Worm (Caenorhabditis elegans) whole organism, late embryonic: ENCODE measurements around the gene bud-13.

Source experiments
- C08G9.2 ChIP-seq: sonication (generic microtip); optimal IDR thresholded peaks from 2 replicates; lab custom pipeline; 2016; ENCODE audit warnings: mild to moderate bottlenecking, missing genetic modification characterization, moderate library complexity, missing compliant biosample characterization
- C38D4.7 ChIP-seq: fragments of 200-800 bp; sonication (Bioruptor generic); optimal IDR thresholded peaks from 2 replicates; lab custom pipeline; 2018; ENCODE audit warnings: mild to moderate bottlenecking, missing genetic modification characterization, moderate library complexity, missing compliant biosample characterization
- F13H6.1 ChIP-seq: sonication (generic microtip); optimal IDR thresholded peaks from 2 replicates; lab custom pipeline; 2016; ENCODE audit warnings: missing genetic modification characterization, missing compliant biosample characterization
- K02D7.2 ChIP-seq: sonication (generic microtip); optimal IDR thresholded peaks from 2 replicates; lab custom pipeline; 2017; ENCODE audit warnings: mild to moderate bottlenecking, missing genetic modification characterization, missing compliant biosample characterization
- K09A11.1 ChIP-seq: sonication (generic microtip); optimal IDR thresholded peaks from 2 replicates; lab custom pipeline; 2017; ENCODE audit warnings: antibody characterized with exemption, mild to moderate bottlenecking, missing genetic modification characterization, missing compliant biosample characterization; ENCODE audit not compliant: insufficient read depth
- T23F11.4 ChIP-seq: fragments of 200-800 bp; sonication (Bioruptor generic); optimal IDR thresholded peaks from 2 replicates; lab custom pipeline; 2018; ENCODE audit warnings: mild to moderate bottlenecking, missing genetic modification characterization, missing compliant biosample characterization
- ahr-1 ChIP-seq: sonication (generic microtip); optimal IDR thresholded peaks from 2 replicates; lab custom pipeline; 2016; ENCODE audit warnings: missing genetic modification characterization, missing compliant biosample characterization
- ama-1 ChIP-seq: fragments of 150-350 bp; optimal IDR thresholded peaks from 2 replicates; lab custom pipeline; 2014
- ceh-18 ChIP-seq: sonication (generic microtip); optimal IDR thresholded peaks from 2 replicates; lab custom pipeline; 2016; ENCODE audit warnings: missing genetic modification characterization, missing compliant biosample characterization
- ceh-22 ChIP-seq: sonication (generic microtip); optimal IDR thresholded peaks from 2 replicates; lab custom pipeline; 2017; ENCODE audit warnings: missing biosample characterization, missing genetic modification characterization
- ceh-30 ChIP-seq: fragments of 150-350 bp; optimal IDR thresholded peaks from 2 replicates; lab custom pipeline; 2014; ENCODE audit warnings: missing biosample characterization, missing genetic modification characterization
- ceh-31 ChIP-seq: sonication (generic microtip); optimal IDR thresholded peaks from 2 replicates; lab custom pipeline; 2016; ENCODE audit warnings: missing genetic modification characterization, missing compliant biosample characterization
- ceh-34 ChIP-seq: sonication (generic microtip); optimal IDR thresholded peaks from 2 replicates; lab custom pipeline; 2016; ENCODE audit warnings: mild to moderate bottlenecking, missing genetic modification characterization, missing compliant biosample characterization
- ceh-45 ChIP-seq: fragments of 200-800 bp; sonication (Bioruptor generic); IDR thresholded peaks from 2 replicates; pipeline ENCODE4 v1.3.6; 2022; ENCODE audit warnings: missing genetic modification reagents, missing genetic modification characterization, missing compliant biosample characterization
- ceh-6 ChIP-seq: fragments of 200-800 bp; sonication (Bioruptor generic); optimal IDR thresholded peaks from 2 replicates; lab custom pipeline; 2018; ENCODE audit warnings: mild to moderate bottlenecking, missing genetic modification characterization, missing compliant biosample characterization
- che-1 ChIP-seq: sonication (generic microtip); optimal IDR thresholded peaks from 2 replicates; lab custom pipeline; 2016; ENCODE audit warnings: mild to moderate bottlenecking, missing genetic modification characterization, missing compliant biosample characterization
- dmd-4 ChIP-seq: sonication (generic microtip); optimal IDR thresholded peaks from 2 replicates; lab custom pipeline; 2016; ENCODE audit warnings: borderline replicate concordance, missing genetic modification characterization, missing compliant biosample characterization
- dve-1 ChIP-seq: sonication (generic microtip); optimal IDR thresholded peaks from 2 replicates; lab custom pipeline; 2017; ENCODE audit warnings: antibody characterized with exemption, mild to moderate bottlenecking, missing genetic modification characterization, missing compliant biosample characterization
- elt-2 ChIP-seq: sonication (generic microtip); optimal IDR thresholded peaks from 2 replicates; lab custom pipeline; 2016; ENCODE audit warnings: missing genetic modification reagents, missing genetic modification characterization, missing compliant biosample characterization
- elt-4 ChIP-seq: sonication (generic microtip); optimal IDR thresholded peaks from 2 replicates; lab custom pipeline; 2016; ENCODE audit warnings: missing genetic modification characterization, missing compliant biosample characterization
- ets-4 ChIP-seq: sonication (generic microtip); optimal IDR thresholded peaks from 2 replicates; lab custom pipeline; 2016; ENCODE audit warnings: missing genetic modification characterization, missing compliant biosample characterization
- eyg-1 ChIP-seq: sonication (generic microtip); optimal IDR thresholded peaks from 2 replicates; lab custom pipeline; 2016; ENCODE audit warnings: missing genotype, missing genetic modification characterization, missing compliant biosample characterization
- fax-1 ChIP-seq: sonication (generic microtip); optimal IDR thresholded peaks from 2 replicates; lab custom pipeline; 2016; ENCODE audit warnings: missing genotype, missing genetic modification characterization, missing compliant biosample characterization
- fkh-10 ChIP-seq: fragments of 150-350 bp; optimal IDR thresholded peaks from 2 replicates; lab custom pipeline; 2014; ENCODE audit warnings: missing biosample characterization, missing genetic modification reagents, missing genetic modification characterization
- gmeb-2 ChIP-seq: sonication (generic microtip); optimal IDR thresholded peaks from 2 replicates; lab custom pipeline; 2016; ENCODE audit warnings: missing genetic modification characterization, inconsistent platforms, missing compliant biosample characterization
- hlh-15 ChIP-seq: sonication (generic microtip); optimal IDR thresholded peaks from 2 replicates; lab custom pipeline; 2016; ENCODE audit warnings: missing genetic modification characterization, missing compliant biosample characterization
- hlh-30 ChIP-seq: sonication (generic microtip); optimal IDR thresholded peaks from 2 replicates; lab custom pipeline; 2017; ENCODE audit warnings: antibody characterized with exemption, missing genetic modification characterization, missing compliant biosample characterization; ENCODE audit not compliant: insufficient read depth
- lin-11 ChIP-seq: fragments of 200-800 bp; sonication (Bioruptor generic); optimal IDR thresholded peaks from 2 replicates; lab custom pipeline; 2018; ENCODE audit warnings: mild to moderate bottlenecking, missing genetic modification characterization, missing compliant biosample characterization
- madf-2 ChIP-seq: sonication (generic microtip); optimal IDR thresholded peaks from 2 replicates; lab custom pipeline; 2017; ENCODE audit warnings: missing genetic modification characterization, missing compliant biosample characterization
- mec-3 ChIP-seq: sonication (generic microtip); optimal IDR thresholded peaks from 2 replicates; lab custom pipeline; 2016; ENCODE audit warnings: borderline replicate concordance, missing genetic modification characterization, missing compliant biosample characterization
- nhr-232 ChIP-seq: sonication (generic microtip); optimal IDR thresholded peaks from 2 replicates; lab custom pipeline; 2016; ENCODE audit warnings: missing genetic modification characterization, missing compliant biosample characterization
- odd-2 ChIP-seq: sonication (generic microtip); optimal IDR thresholded peaks from 2 replicates; lab custom pipeline; 2017; ENCODE audit warnings: antibody characterized with exemption, mild to moderate bottlenecking, missing genetic modification characterization, missing compliant biosample characterization
- pat-9 ChIP-seq: fragments of 200-800 bp; sonication (Bioruptor generic); optimal IDR thresholded peaks from 2 replicates; lab custom pipeline; 2018; ENCODE audit warnings: mild to moderate bottlenecking, missing genetic modification characterization, moderate library complexity, missing compliant biosample characterization
- pha-2 ChIP-seq: sonication (generic microtip); optimal IDR thresholded peaks from 2 replicates; lab custom pipeline; 2017; ENCODE audit warnings: mild to moderate bottlenecking, missing genetic modification characterization, missing compliant biosample characterization
- pha-4 ChIP-seq: fragments of 150-350 bp; optimal IDR thresholded peaks from 2 replicates; lab custom pipeline; 2018; ENCODE audit warnings: missing biosample characterization, missing genetic modification reagents, missing genetic modification characterization
- pros-1 ChIP-seq: fragments of 150-350 bp; optimal IDR thresholded peaks from 2 replicates; lab custom pipeline; 2014; ENCODE audit warnings: missing biosample characterization, missing genetic modification reagents, missing genetic modification characterization
- ref-2 ChIP-seq: sonication (generic microtip); optimal IDR thresholded peaks from 2 replicates; lab custom pipeline; 2016; ENCODE audit warnings: missing genetic modification characterization, missing compliant biosample characterization
- rnt-1 ChIP-seq: sonication (generic microtip); optimal IDR thresholded peaks from 2 replicates; lab custom pipeline; 2016; ENCODE audit warnings: missing genetic modification characterization, missing compliant biosample characterization
- ttx-3 ChIP-seq: sonication (generic microtip); optimal IDR thresholded peaks from 2 replicates; lab custom pipeline; 2016; ENCODE audit warnings: missing genetic modification reagents, missing genetic modification characterization, missing compliant biosample characterization
- unc-3 ChIP-seq, 2 experiments: fragments of 200-800 bp in 1 of 2; sonication (Bioruptor generic) in 1 of 2; sonication (generic microtip) in 1 of 2; conservative IDR thresholded peaks in 1 of 2; optimal IDR thresholded peaks in 1 of 2; 2 replicates each; pipeline versions ENCODE4 v1.3.6 to Lab custom; 2016 to 2022; ENCODE audit warnings: missing compliant biosample characterization in 2 of 2, missing genetic modification characterization in 2 of 2, missing genetic modification reagents in 1 of 2
- unc-42 ChIP-seq: sonication (generic microtip); optimal IDR thresholded peaks from 2 replicates; lab custom pipeline; 2016; ENCODE audit warnings: missing genotype, missing genetic modification characterization, missing compliant biosample characterization
- zip-5 ChIP-seq: sonication (generic microtip); optimal IDR thresholded peaks from 2 replicates; lab custom pipeline; 2016; ENCODE audit warnings: missing genetic modification characterization, missing compliant biosample characterization
- ztf-16 ChIP-seq: sonication (generic microtip); optimal IDR thresholded peaks from 2 replicates; lab custom pipeline; 2017; ENCODE audit warnings: missing genetic modification characterization, missing compliant biosample characterization

bud-13 gene

ce11 chrIII:8937571-8937970 lies 30.0 kb downstream of the bud-13 start (continued):
- TF ChIP-seq ceh-30 (tag; lab: Kevin White, UChicago) (no peak), ahr-1 (tag; lab: Kevin White, UChicago) (peak; percentile 81), fkh-10 (GFP tag; lab: Kevin White, UChicago) (peak; percentile 33), che-1 (tag; lab: Kevin White, UChicago) (peak; percentile 87), elt-4 (tag; lab: Kevin White, UChicago) (no peak), pha-2 (tag; lab: Kevin White, UChicago) (peak; percentile 89), nhr-232 (tag; lab: Kevin White, UChicago) (peak; percentile 88), ceh-22 (tag; lab: Kevin White, UChicago) (peak; percentile 56), dve-1 (tag; lab: Kevin White, UChicago) (peak; percentile 70), ceh-31 (peak; percentile 77), hlh-30 (tag; lab: Kevin White, UChicago) (peak; percentile 4), F13H6.1 (tag; lab: Kevin White, UChicago) (peak; percentile 69), hlh-15 (peak; percentile 86), zip-5 (tag; lab: Kevin White, UChicago) (peak; percentile 62), ref-2 (tag; lab: Kevin White, UChicago) (peak; percentile 63), mec-3 (tag; lab: Kevin White, UChicago) (no peak), pat-9 (tag; lab: Kevin White, UChicago) (peak; percentile 88), elt-2 (tag; lab: Kevin White, UChicago) (peak; percentile 95), unc-42 (tag; lab: Kevin White, UChicago) (peak; percentile 51), eyg-1 (tag; lab: Kevin White, UChicago) (peak; percentile 87), ceh-18 (tag; lab: Kevin White, UChicago) (peak; percentile 84), madf-2 (tag; lab: Kevin White, UChicago) (peak; percentile 87), lin-11 (tag; lab: Kevin White, UChicago) (peak; percentile 86), K09A11.1 (tag; lab: Kevin White, UChicago) (peak; percentile 72), K02D7.2 (tag; lab: Kevin White, UChicago) (peak; percentile 90), ttx-3 (tag; lab: Kevin White, UChicago) (peak; percentile 86), ets-4 (tag; lab: Kevin White, UChicago) (peak; percentile 3), gmeb-2 (tag; lab: Kevin White, UChicago) (peak; percentile 89), C38D4.7 (GFP tag; lab: Kevin White, UChicago) (peak; percentile 86), rnt-1 (tag; lab: Kevin White, UChicago) (peak; percentile 82), dmd-4 (peak; percentile 84), ceh-6 (GFP tag; lab: Kevin White, UChicago) (peak; percentile 93), fax-1 (peak; percentile 83), ceh-34 (peak; percentile 94), pha-4 (no peak), ama-1 (no peak), pros-1 (peak; percentile 3), unc-3 (GFP tag; conservative IDR thresholded peaks at IDR 0.05; lab: Robert Waterston, UW) (peak; percentile 67), unc-3 (tag; optimal IDR thresholded peaks at IDR 0.05; lab: Kevin White, UChicago) (peak; percentile 85), ceh-45 (GFP tag; lab: Robert Waterston, UW) (peak; percentile 78), C08G9.2 (tag; lab: Kevin White, UChicago) (peak; percentile 76), T23F11.4 (GFP tag; lab: Kevin White, UChicago) (peak; percentile 85), odd-2 (tag; lab: Kevin White, UChicago) (peak; percentile 78), ztf-16 (peak; percentile 92)
